Fruit fly (Drosophila melanogaster): ENCODE data around the gene pasi2.

- TF ChIP-seq CTCF (optimal IDR thresholded peaks at IDR 0.05) (no peak), CG8478 (optimal IDR thresholded peaks at IDR 0.05) (no peak)
Measured at dm6 chr3R:9334592-9335518, at the start of gene pasi2, which contains the start of gene Aduk.

All from S2 (cell line).